Worm (Caenorhabditis elegans): Measurements from ENCODE around the gene unc-83.

The unc-83 gene

ce11 chrV:6513786-6514430 lies 49.0 kb downstream of the unc-83 start:
- TF ChIP-seq nhr-23 (tag; optimal IDR thresholded peaks at IDR 0.05), result peak; percentile 92
- TF ChIP-seq ceh-28 (tag; optimal IDR thresholded peaks at IDR 0.05), result peak; percentile 46
- no peak for TF ChIP-seq elt-2 (tag; optimal IDR thresholded peaks at IDR 0.05)
- no peak for TF ChIP-seq fkh-10 (GFP tag; optimal IDR thresholded peaks at IDR 0.05)
- no peak for TF ChIP-seq skn-1 (tag; optimal IDR thresholded peaks at IDR 0.05)
- peak; percentile 18 for TF ChIP-seq nhr-43 (tag; optimal IDR thresholded peaks at IDR 0.05; ENCODE audit: poor library complexity, severe bottlenecking)
- no peak for TF ChIP-seq tbx-2 (tag; optimal IDR thresholded peaks at IDR 0.05)
- no peak for TF ChIP-seq nhr-77 (tag; optimal IDR thresholded peaks at IDR 0.05)
- TF ChIP-seq ztf-11 (tag; optimal IDR thresholded peaks at IDR 0.05), result no peak
- no peak for TF ChIP-seq ztf-4 (tag; optimal IDR thresholded peaks at IDR 0.05)

DNA sequence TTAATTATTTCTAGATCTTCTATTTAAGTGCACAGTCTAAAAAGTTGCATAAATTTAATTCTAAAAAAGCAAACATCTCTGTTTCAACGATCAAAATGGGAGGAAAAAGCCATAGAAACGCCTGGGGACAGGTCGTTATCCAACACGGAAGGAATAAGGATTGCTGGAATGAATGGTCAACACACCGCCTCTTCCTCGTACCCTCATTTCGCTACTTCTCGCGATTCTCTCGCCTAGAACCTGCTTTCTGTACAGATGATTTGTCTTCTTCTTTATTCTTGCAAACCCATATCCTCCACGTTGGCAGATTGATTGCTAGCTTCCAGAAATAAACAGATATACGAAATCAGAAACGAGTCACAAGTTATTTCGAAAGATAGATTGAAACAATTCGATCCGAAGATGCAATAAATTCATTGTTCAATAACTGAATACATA lies 50.0 kb downstream of the unc-83 start, which contains the start of gene dpy-11:
Gene dpy-11 (minus strand): TSS at position 354 of the 438 bp plus-strand sequence.
- peak in 1 of 3 experiments; percentile 85 for TF ChIP-seq elt-3 (tag; optimal IDR thresholded peaks at IDR 0.05)
- TF ChIP-seq fkh-2 (tag; optimal IDR thresholded peaks at IDR 0.05), result no peak
- peak; percentile 29 for TF ChIP-seq elt-2 (tag; optimal IDR thresholded peaks at IDR 0.05)
- no peak for TF ChIP-seq aly-2 (tag; optimal IDR thresholded peaks at IDR 0.05)
- TF ChIP-seq ceh-82 (tag; optimal IDR thresholded peaks at IDR 0.05), result no peak
- no peak for TF ChIP-seq mdl-1 (tag; optimal IDR thresholded peaks at IDR 0.05)
- TF ChIP-seq ceh-9 (tag; optimal IDR thresholded peaks at IDR 0.05), result no peak
- peak; percentile 24 for TF ChIP-seq lin-39 (tag; optimal IDR thresholded peaks at IDR 0.05)
- peak; percentile 66 for TF ChIP-seq nhr-23 (tag; optimal IDR thresholded peaks at IDR 0.05)
- TF ChIP-seq nhr-12 (tag; optimal IDR thresholded peaks at IDR 0.05), result no peak
- TF ChIP-seq nhr-43 (tag; optimal IDR thresholded peaks at IDR 0.05; ENCODE audit: poor library complexity, severe bottlenecking), result peak; percentile 85
- no peak for TF ChIP-seq mml-1 (tag; optimal IDR thresholded peaks at IDR 0.05)
- no peak for TF ChIP-seq elt-1 (tag; optimal IDR thresholded peaks at IDR 0.05)
- TF ChIP-seq egl-5 (tag; optimal IDR thresholded peaks at IDR 0.05), result peak; percentile 52
- no peak for TF ChIP-seq snpc-4 (tag; optimal IDR thresholded peaks at IDR 0.05)
- TF ChIP-seq nhr-67 (tag; optimal IDR thresholded peaks at IDR 0.05), result no peak
- TF ChIP-seq fkh-10 (GFP tag; optimal IDR thresholded peaks at IDR 0.05), result no peak
- TF ChIP-seq pha-4 (tag; optimal IDR thresholded peaks at IDR 0.05), result no peak
- TF ChIP-seq egl-27 (tag; optimal IDR thresholded peaks at IDR 0.05), result no peak
- no peak for TF ChIP-seq zag-1 (tag; optimal IDR thresholded peaks at IDR 0.05)
- no peak for TF ChIP-seq lin-15B (tag; optimal IDR thresholded peaks at IDR 0.05)
- TF ChIP-seq unc-62 (GFP tag; optimal IDR thresholded peaks at IDR 0.05), result no peak
- no peak for TF ChIP-seq nhr-237 (tag; optimal IDR thresholded peaks at IDR 0.05)
- peak; percentile 66 for TF ChIP-seq nhr-25 (tag; optimal IDR thresholded peaks at IDR 0.05)
- TF ChIP-seq ceh-28 (tag; optimal IDR thresholded peaks at IDR 0.05), result peak; percentile 10
- no peak for TF ChIP-seq skn-1 (tag; optimal IDR thresholded peaks at IDR 0.05)
- no peak for TF ChIP-seq nhr-11 (tag; optimal IDR thresholded peaks at IDR 0.05)
- TF ChIP-seq nhr-28 (tag; optimal IDR thresholded peaks at IDR 0.05), result no peak
- no peak for TF ChIP-seq ZK546.5 (tag; optimal IDR thresholded peaks at IDR 0.05)
- no peak for TF ChIP-seq jun-1 (tag; optimal IDR thresholded peaks at IDR 0.05)
- no peak for TF ChIP-seq ceh-16 (tag; optimal IDR thresholded peaks at IDR 0.05)
- no peak for TF ChIP-seq R02D3.7 (tag; optimal IDR thresholded peaks at IDR 0.05)
- peak; percentile 14 for TF ChIP-seq nfya-1 (tag; optimal IDR thresholded peaks at IDR 0.05; ENCODE audit: insufficient read depth)
- TF ChIP-seq ama-1 (optimal IDR thresholded peaks at IDR 0.05), result peak; percentile 99
- no peak for TF ChIP-seq ztf-4 (tag; optimal IDR thresholded peaks at IDR 0.05)
- peak; percentile 46 for TF ChIP-seq lsy-12 (tag; optimal IDR thresholded peaks at IDR 0.05)
- no peak for TF ChIP-seq sea-2 (GFP tag; optimal IDR thresholded peaks at IDR 0.05)
- TF ChIP-seq daf-12 (tag; optimal IDR thresholded peaks at IDR 0.05), result no peak
- no peak for TF ChIP-seq eor-1 (tag; optimal IDR thresholded peaks at IDR 0.05)
- no peak for TF ChIP-seq nhr-77 (tag; optimal IDR thresholded peaks at IDR 0.05)
- TF ChIP-seq pqm-1 (tag; optimal IDR thresholded peaks at IDR 0.05), result no peak
- TF ChIP-seq tbx-2 (tag; optimal IDR thresholded peaks at IDR 0.05), result peak; percentile 43
- TF ChIP-seq ztf-11 (tag; optimal IDR thresholded peaks at IDR 0.05), result no peak
- TF ChIP-seq hmg-11 (tag; optimal IDR thresholded peaks at IDR 0.05), result no peak
- no peak for TF ChIP-seq fos-1 (tag; optimal IDR thresholded peaks at IDR 0.05)
- no peak for TF ChIP-seq nhr-76 (tag; optimal IDR thresholded peaks at IDR 0.05)
- no peak for TF ChIP-seq unc-39 (tag; optimal IDR thresholded peaks at IDR 0.05)
